Worm (Caenorhabditis elegans) whole organism, late embryonic: ENCODE results near the gene F17H10.4.

ENCODE experiments used
- C08G9.2 ChIP-seq: sonication (generic microtip); optimal IDR thresholded peaks from 2 replicates; lab custom pipeline; 2016; ENCODE audit warnings: mild to moderate bottlenecking, missing genetic modification characterization, moderate library complexity, missing compliant biosample characterization
- C38D4.7 ChIP-seq: fragments of 200-800 bp; sonication (Bioruptor generic); optimal IDR thresholded peaks from 2 replicates; lab custom pipeline; 2018; ENCODE audit warnings: mild to moderate bottlenecking, missing genetic modification characterization, moderate library complexity, missing compliant biosample characterization
- F13H6.1 ChIP-seq: sonication (generic microtip); optimal IDR thresholded peaks from 2 replicates; lab custom pipeline; 2016; ENCODE audit warnings: missing genetic modification characterization, missing compliant biosample characterization
- K02D7.2 ChIP-seq: sonication (generic microtip); optimal IDR thresholded peaks from 2 replicates; lab custom pipeline; 2017; ENCODE audit warnings: mild to moderate bottlenecking, missing genetic modification characterization, missing compliant biosample characterization
- K09A11.1 ChIP-seq: sonication (generic microtip); optimal IDR thresholded peaks from 2 replicates; lab custom pipeline; 2017; ENCODE audit warnings: antibody characterized with exemption, mild to moderate bottlenecking, missing genetic modification characterization, missing compliant biosample characterization; ENCODE audit not compliant: insufficient read depth
- T23F11.4 ChIP-seq: fragments of 200-800 bp; sonication (Bioruptor generic); optimal IDR thresholded peaks from 2 replicates; lab custom pipeline; 2018; ENCODE audit warnings: mild to moderate bottlenecking, missing genetic modification characterization, missing compliant biosample characterization
- ahr-1 ChIP-seq: sonication (generic microtip); optimal IDR thresholded peaks from 2 replicates; lab custom pipeline; 2016; ENCODE audit warnings: missing genetic modification characterization, missing compliant biosample characterization
- ama-1 ChIP-seq: fragments of 150-350 bp; optimal IDR thresholded peaks from 2 replicates; lab custom pipeline; 2014
- ceh-24 ChIP-seq: sonication (generic microtip); optimal IDR thresholded peaks from 2 replicates; lab custom pipeline; 2016; ENCODE audit warnings: mild to moderate bottlenecking, missing genetic modification characterization, missing compliant biosample characterization
- ceh-30 ChIP-seq: fragments of 150-350 bp; optimal IDR thresholded peaks from 2 replicates; lab custom pipeline; 2014; ENCODE audit warnings: missing biosample characterization, missing genetic modification characterization
- ceh-34 ChIP-seq: sonication (generic microtip); optimal IDR thresholded peaks from 2 replicates; lab custom pipeline; 2016; ENCODE audit warnings: mild to moderate bottlenecking, missing genetic modification characterization, missing compliant biosample characterization
- ceh-45 ChIP-seq: fragments of 200-800 bp; sonication (Bioruptor generic); IDR thresholded peaks from 2 replicates; pipeline ENCODE4 v1.3.6; 2022; ENCODE audit warnings: missing genetic modification reagents, missing genetic modification characterization, missing compliant biosample characterization
- dmd-4 ChIP-seq: sonication (generic microtip); optimal IDR thresholded peaks from 2 replicates; lab custom pipeline; 2016; ENCODE audit warnings: borderline replicate concordance, missing genetic modification characterization, missing compliant biosample characterization
- dve-1 ChIP-seq: sonication (generic microtip); optimal IDR thresholded peaks from 2 replicates; lab custom pipeline; 2017; ENCODE audit warnings: antibody characterized with exemption, mild to moderate bottlenecking, missing genetic modification characterization, missing compliant biosample characterization
- elt-4 ChIP-seq: sonication (generic microtip); optimal IDR thresholded peaks from 2 replicates; lab custom pipeline; 2016; ENCODE audit warnings: missing genetic modification characterization, missing compliant biosample characterization
- ets-4 ChIP-seq: sonication (generic microtip); optimal IDR thresholded peaks from 2 replicates; lab custom pipeline; 2016; ENCODE audit warnings: missing genetic modification characterization, missing compliant biosample characterization
- fax-1 ChIP-seq: sonication (generic microtip); optimal IDR thresholded peaks from 2 replicates; lab custom pipeline; 2016; ENCODE audit warnings: missing genotype, missing genetic modification characterization, missing compliant biosample characterization
- fkh-10 ChIP-seq: fragments of 150-350 bp; optimal IDR thresholded peaks from 2 replicates; lab custom pipeline; 2014; ENCODE audit warnings: missing biosample characterization, missing genetic modification reagents, missing genetic modification characterization
- hlh-13 ChIP-seq: fragments of 200-800 bp; sonication (Bioruptor generic); optimal IDR thresholded peaks from 2 replicates; lab custom pipeline; 2018; ENCODE audit warnings: mild to moderate bottlenecking, missing genetic modification characterization, missing compliant biosample characterization
- hlh-15 ChIP-seq: sonication (generic microtip); optimal IDR thresholded peaks from 2 replicates; lab custom pipeline; 2016; ENCODE audit warnings: missing genetic modification characterization, missing compliant biosample characterization
- lim-6 ChIP-seq: sonication (generic microtip); optimal IDR thresholded peaks from 2 replicates; lab custom pipeline; 2016; ENCODE audit warnings: missing genetic modification characterization, missing compliant biosample characterization
- lin-11 ChIP-seq: fragments of 200-800 bp; sonication (Bioruptor generic); optimal IDR thresholded peaks from 2 replicates; lab custom pipeline; 2018; ENCODE audit warnings: mild to moderate bottlenecking, missing genetic modification characterization, missing compliant biosample characterization
- mec-3 ChIP-seq: sonication (generic microtip); optimal IDR thresholded peaks from 2 replicates; lab custom pipeline; 2016; ENCODE audit warnings: borderline replicate concordance, missing genetic modification characterization, missing compliant biosample characterization
- nfya-1 ChIP-seq: sonication (generic microtip); optimal IDR thresholded peaks from 2 replicates; lab custom pipeline; 2017; ENCODE audit warnings: missing genetic modification characterization, mild to moderate bottlenecking, missing compliant biosample characterization, antibody characterized with exemption, moderate library complexity
- npax-4 ChIP-seq: sonication (generic microtip); optimal IDR thresholded peaks from 2 replicates; lab custom pipeline; 2016; ENCODE audit warnings: missing genetic modification characterization, missing compliant biosample characterization
- odd-2 ChIP-seq: sonication (generic microtip); optimal IDR thresholded peaks from 2 replicates; lab custom pipeline; 2017; ENCODE audit warnings: antibody characterized with exemption, mild to moderate bottlenecking, missing genetic modification characterization, missing compliant biosample characterization
- pat-9 ChIP-seq: fragments of 200-800 bp; sonication (Bioruptor generic); optimal IDR thresholded peaks from 2 replicates; lab custom pipeline; 2018; ENCODE audit warnings: mild to moderate bottlenecking, missing genetic modification characterization, moderate library complexity, missing compliant biosample characterization
- pax-1 ChIP-seq: fragments of 150-350 bp; optimal IDR thresholded peaks from 2 replicates; lab custom pipeline; 2014; ENCODE audit warnings: missing biosample characterization, missing genetic modification characterization
- pqm-1 ChIP-seq: sonication (generic microtip); optimal IDR thresholded peaks from 2 replicates; lab custom pipeline; 2016; ENCODE audit warnings: missing genetic modification characterization, missing compliant biosample characterization
- pros-1 ChIP-seq: fragments of 150-350 bp; optimal IDR thresholded peaks from 2 replicates; lab custom pipeline; 2014; ENCODE audit warnings: missing biosample characterization, missing genetic modification reagents, missing genetic modification characterization
- ref-2 ChIP-seq: sonication (generic microtip); optimal IDR thresholded peaks from 2 replicates; lab custom pipeline; 2016; ENCODE audit warnings: missing genetic modification characterization, missing compliant biosample characterization
- rnt-1 ChIP-seq: sonication (generic microtip); optimal IDR thresholded peaks from 2 replicates; lab custom pipeline; 2016; ENCODE audit warnings: missing genetic modification characterization, missing compliant biosample characterization
- syd-9 ChIP-seq: sonication (generic microtip); optimal IDR thresholded peaks from 2 replicates; lab custom pipeline; 2016; ENCODE audit warnings: mild to moderate bottlenecking, missing genetic modification characterization, moderate library complexity, missing compliant biosample characterization
- unc-86 ChIP-seq: sonication (generic microtip); optimal IDR thresholded peaks from 2 replicates; lab custom pipeline; 2016; ENCODE audit warnings: missing genetic modification characterization, missing compliant biosample characterization

F17H10.4 gene

ce11 chrX:13139493-13139892 lies 13.2 kb upstream of the F17H10.4 start, which contains the start of gene ttr-34:
Gene ttr-34 (plus strand): TSS chrX:13139793.
- TF ChIP-seq lin-11 (tag; lab: Kevin White, UChicago) (no peak), ets-4 (tag; lab: Kevin White, UChicago) (no peak), hlh-13 (GFP tag; lab: Kevin White, UChicago) (no peak), rnt-1 (tag; lab: Kevin White, UChicago) (no peak), npax-4 (tag; lab: Kevin White, UChicago) (no peak)

- TF ChIP-seq syd-9 (tag; lab: Kevin White, UChicago) (no peak), elt-4 (tag; lab: Kevin White, UChicago) (no peak), ceh-30 (no peak), nfya-1 (tag; lab: Kevin White, UChicago) (no peak), dmd-4 (tag; lab: Kevin White, UChicago) (no peak), pat-9 (tag; lab: Kevin White, UChicago) (no peak), T23F11.4 (GFP tag; lab: Kevin White, UChicago) (no peak), mec-3 (tag; lab: Kevin White, UChicago) (no peak), odd-2 (tag; lab: Kevin White, UChicago) (no peak), ceh-34 (tag; lab: Kevin White, UChicago) (no peak), C38D4.7 (GFP tag; lab: Kevin White, UChicago) (no peak), ahr-1 (no peak), fax-1 (no peak), unc-86 (tag; lab: Kevin White, UChicago) (no peak)
These were observed 8.5 kb upstream of the F17H10.4 start, which contains the start of gene F09A5.2 for ce11 chrX:13134807-13135206. Gene F09A5.2 (plus strand): TSS chrX:13135107.

- TF ChIP-seq ceh-45 (GFP tag; lab: Robert Waterston, UW) (no peak), hlh-15 (no peak), dve-1 (no peak), nfya-1 (tag; lab: Kevin White, UChicago) (no peak), pat-9 (tag; lab: Kevin White, UChicago) (no peak), K09A11.1 (tag; lab: Kevin White, UChicago) (no peak), elt-4 (tag; lab: Kevin White, UChicago) (no peak), ceh-34 (tag; lab: Kevin White, UChicago) (no peak), hlh-13 (GFP tag; lab: Kevin White, UChicago) (no peak)
These were observed 3.6 kb upstream of the F17H10.4 start, which contains the start of gene spin-3 for ce11 chrX:13129949-13130348. Gene spin-3 (plus strand): TSS chrX:13130249.

ce11 chrX:13122191-13122590 lies 4.1 kb downstream of the F17H10.4 start, which contains the start of gene snx-17:
Gene snx-17 (minus strand): TSS chrX:13122291.
- no peak for TF ChIP-seq C08G9.2 (tag; lab: Kevin White, UChicago)
- TF ChIP-seq lim-6 (tag; lab: Kevin White, UChicago): no peak
- TF ChIP-seq pax-1 (tag; lab: Kevin White, UChicago): no peak
- no peak for TF ChIP-seq ref-2 (tag; lab: Kevin White, UChicago)
- no peak for TF ChIP-seq K02D7.2 (tag; lab: Kevin White, UChicago)
- TF ChIP-seq hlh-13 (GFP tag; lab: Kevin White, UChicago): no peak
- no peak for TF ChIP-seq nfya-1 (tag; lab: Kevin White, UChicago)
- no peak for TF ChIP-seq npax-4 (tag; lab: Kevin White, UChicago)
- TF ChIP-seq lin-11 (tag; lab: Kevin White, UChicago): no peak
- TF ChIP-seq fkh-10 (GFP tag; lab: Kevin White, UChicago): no peak
- TF ChIP-seq pat-9 (tag; lab: Kevin White, UChicago): no peak
- no peak for TF ChIP-seq C38D4.7 (GFP tag; lab: Kevin White, UChicago)
- TF ChIP-seq pros-1 (tag; lab: Kevin White, UChicago): no peak
- no peak for TF ChIP-seq ceh-24
- no peak for TF ChIP-seq F13H6.1 (tag; lab: Kevin White, UChicago)
- TF ChIP-seq pqm-1 (tag; lab: Kevin White, UChicago): no peak
- no peak for TF ChIP-seq ama-1
